Worm (Caenorhabditis elegans): ENCODE results near the gene tsp-11.
A peak's percentile ranks its signal among the peaks of the same experiment; 100 is the strongest.

DNA sequence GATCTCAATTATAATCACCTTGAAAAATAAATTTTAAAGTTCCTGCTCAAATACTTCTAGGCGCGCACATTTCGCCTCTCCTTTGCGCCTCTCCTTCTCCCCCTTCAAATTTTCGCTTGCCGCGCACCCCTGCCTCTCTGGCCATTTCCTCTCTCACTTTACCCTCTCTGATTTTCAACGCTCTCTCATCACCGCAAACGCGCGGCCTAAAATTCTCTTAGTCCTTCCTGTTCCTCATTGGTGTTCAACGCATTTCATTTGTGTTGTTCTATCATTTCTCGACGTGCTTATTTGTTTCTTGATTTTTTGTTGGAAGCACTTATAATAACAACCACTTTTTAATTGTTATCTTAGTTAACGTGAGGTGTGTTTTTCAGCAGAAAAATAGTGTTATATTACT is 49.1 kb upstream of the tsp-11 start, which contains the start of gene C25A11.2:
- peak; percentile 20 for TF ChIP-seq mec-3 (tag; optimal IDR thresholded peaks at IDR 0.05; ENCODE audit: borderline replicate concordance)
- TF ChIP-seq ceh-24 (tag; optimal IDR thresholded peaks at IDR 0.05): no peak
- TF ChIP-seq ama-1 (optimal IDR thresholded peaks at IDR 0.05): no peak
